Fruit fly (Drosophila melanogaster): Measurements from ENCODE around the gene yata.

DNA sequence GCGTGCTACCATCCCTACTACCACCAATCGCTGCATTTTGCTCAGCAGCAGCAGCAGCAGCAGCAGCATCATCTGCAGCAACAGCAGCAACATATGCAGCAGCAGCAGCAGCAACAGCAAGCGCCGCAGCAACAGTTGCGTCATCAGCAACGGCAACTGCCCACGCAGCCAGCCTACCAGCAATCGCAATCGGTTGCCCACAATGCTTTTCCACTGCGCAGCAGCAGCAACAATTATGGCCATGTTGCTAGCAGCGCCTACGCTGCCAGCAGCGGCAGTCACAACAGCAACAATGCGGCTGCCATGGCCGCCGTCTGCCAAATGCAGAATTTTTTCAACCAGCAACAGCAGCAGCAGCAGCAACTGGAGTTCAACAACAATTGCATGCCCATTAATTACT is 41.2 kb downstream of the yata start:
- TF ChIP-seq CG8478 (optimal IDR thresholded peaks at IDR 0.05) (no peak), CTCF (optimal IDR thresholded peaks at IDR 0.05) (no peak)

Data from S2 (cell line).